Worm (Caenorhabditis elegans) whole organism, early embryonic: ENCODE measurements around the gene F53C3.11.

Experiments
- B0310.2 ChIP-seq: sonication (generic microtip); optimal IDR thresholded peaks from 2 replicates; lab custom pipeline; 2016; ENCODE audit warnings: mild to moderate bottlenecking, missing genetic modification characterization, missing compliant biosample characterization
- F13C5.2 ChIP-seq: sonication (generic microtip); optimal IDR thresholded peaks from 2 replicates; lab custom pipeline; 2017; ENCODE audit warnings: mild to moderate bottlenecking, missing genetic modification characterization, inconsistent platforms, missing compliant biosample characterization
- aly-1 ChIP-seq: sonication (generic microtip); optimal IDR thresholded peaks from 2 replicates; lab custom pipeline; 2016; ENCODE audit warnings: missing genetic modification characterization, missing compliant biosample characterization
- ama-1 ChIP-seq: fragments of 150-350 bp; optimal IDR thresholded peaks from 2 replicates; lab custom pipeline; 2014
- ceh-13 ChIP-seq: fragments of 200-800 bp; sonication (Bioruptor generic); optimal IDR thresholded peaks from 2 replicates; lab custom pipeline; 2018; ENCODE audit warnings: mild to moderate bottlenecking, missing genetic modification characterization, missing compliant biosample characterization
- ceh-36 ChIP-seq: sonication (generic microtip); optimal IDR thresholded peaks from 2 replicates; lab custom pipeline; 2016; ENCODE audit warnings: missing genetic modification characterization, inconsistent platforms, missing compliant biosample characterization
- ets-7 ChIP-seq: sonication (generic microtip); optimal IDR thresholded peaks from 2 replicates; lab custom pipeline; 2016; ENCODE audit warnings: missing genotype, missing genetic modification characterization, missing compliant biosample characterization
- flt-1 ChIP-seq: fragments of 200-800 bp; sonication (Bioruptor generic); IDR thresholded peaks from 2 replicates; pipeline ENCODE4 v1.3.6; 2022; ENCODE audit warnings: missing genetic modification characterization, missing compliant biosample characterization
- hmbx-1 ChIP-seq: sonication (generic microtip); optimal IDR thresholded peaks from 2 replicates; lab custom pipeline; 2016; ENCODE audit warnings: mild to moderate bottlenecking, missing genetic modification characterization, missing compliant biosample characterization
- hmg-4 ChIP-seq: fragments of 200-800 bp; sonication (Bioruptor generic); optimal IDR thresholded peaks from 2 replicates; lab custom pipeline; 2018; ENCODE audit warnings: mild to moderate bottlenecking, missing genetic modification characterization, missing compliant biosample characterization
- hnd-1 ChIP-seq: sonication (generic microtip); optimal IDR thresholded peaks from 2 replicates; lab custom pipeline; 2016; ENCODE audit warnings: missing genetic modification characterization, missing compliant biosample characterization
- pes-1 ChIP-seq: fragments of 200-800 bp; sonication (Bioruptor generic); IDR thresholded peaks from 2 replicates; pipeline ENCODE4 v1.3.6; 2022; ENCODE audit warnings: missing genetic modification reagents, missing genetic modification characterization, missing compliant biosample characterization
- scrt-1 ChIP-seq: fragments of 200-800 bp; sonication (Bioruptor generic); IDR thresholded peaks from 2 replicates; pipeline ENCODE4 v1.3.6; 2022; ENCODE audit warnings: missing genetic modification characterization, missing compliant biosample characterization
- sea-1 ChIP-seq: fragments of 200-800 bp; sonication (Bioruptor generic); conservative IDR thresholded peaks from 2 replicates; pipeline ENCODE4 v1.3.6; 2022; ENCODE audit warnings: missing genetic modification characterization, missing compliant biosample characterization
- tbx-11 ChIP-seq: fragments of 200-800 bp; sonication (Bioruptor generic); IDR thresholded peaks from 2 replicates; pipeline ENCODE4 v1.3.6; 2022; ENCODE audit warnings: missing genetic modification characterization, missing compliant biosample characterization
- tbx-37 ChIP-seq: fragments of 200-800 bp; sonication (Bioruptor generic); conservative IDR thresholded peaks from 2 replicates; pipeline ENCODE4 v1.3.6; 2022; ENCODE audit warnings: missing genetic modification reagents, missing genetic modification characterization, missing compliant biosample characterization
- tra-4 ChIP-seq: sonication (generic microtip); optimal IDR thresholded peaks from 2 replicates; lab custom pipeline; 2017; ENCODE audit warnings: missing genetic modification characterization, missing compliant biosample characterization

F53C3.11 gene

DNA sequence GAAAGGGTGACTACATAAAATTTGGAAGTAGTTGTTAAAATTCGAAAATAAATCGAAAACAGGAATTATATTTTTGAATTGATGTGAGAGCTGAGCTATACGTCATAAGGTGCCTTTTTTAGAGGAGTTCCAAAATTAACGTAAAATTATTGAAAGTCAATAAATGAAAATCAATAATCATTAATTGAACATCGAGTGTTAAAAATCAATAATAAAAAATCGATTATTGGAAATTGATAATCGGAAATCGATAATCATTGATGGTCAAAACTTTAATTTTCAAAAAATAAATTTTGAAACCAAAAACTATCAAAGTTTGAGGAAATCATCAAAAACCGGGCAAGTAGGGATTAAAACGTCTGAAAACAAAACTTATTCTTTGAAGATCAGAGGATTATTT lies 7.2 kb upstream of the F53C3.11 start:
- TF ChIP-seq hmbx-1 (no peak), tra-4 (tag; lab: Kevin White, UChicago) (no peak), ceh-13 (GFP tag; lab: Kevin White, UChicago) (no peak), scrt-1 (GFP tag; lab: Robert Waterston, UW) (no peak), ceh-36 (no peak), hnd-1 (no peak), ets-7 (tag; lab: Kevin White, UChicago) (no peak), F13C5.2 (tag; lab: Kevin White, UChicago) (no peak), hmg-4 (GFP tag; lab: Kevin White, UChicago) (no peak), sea-1 (GFP tag; lab: Robert Waterston, UW) (no peak), flt-1 (GFP tag; lab: Robert Waterston, UW) (no peak), B0310.2 (no peak), pes-1 (GFP tag; lab: Robert Waterston, UW) (no peak), ama-1 (lab: Kevin White, UChicago) (no peak), tbx-11 (GFP tag; lab: Robert Waterston, UW) (no peak), tbx-37 (no peak)

DNA sequence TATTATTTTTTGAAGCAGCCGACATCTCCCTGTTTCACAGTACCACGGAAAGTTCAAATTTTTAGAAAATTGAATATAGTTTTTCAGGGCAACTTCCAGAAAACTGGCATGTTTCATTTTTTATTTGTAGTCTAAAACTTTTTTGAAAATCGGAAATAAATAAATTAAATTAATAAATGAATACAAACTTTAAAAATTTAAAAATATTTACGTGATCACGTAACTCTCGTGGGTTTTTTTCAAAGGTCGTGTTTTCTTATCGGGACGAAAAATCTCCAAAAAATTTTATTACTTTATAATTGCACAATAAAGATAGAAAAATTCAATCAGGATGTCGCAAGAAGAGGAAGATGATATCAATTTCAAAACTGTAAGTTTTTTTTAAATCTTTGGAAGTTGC lies 5.2 kb upstream of the F53C3.11 start, which contains the start of gene F53C3.1:
F53C3.1 (plus strand) TSS at position 301 of the 400 bp plus-strand sequence.
- TF ChIP-seq F13C5.2 (tag; lab: Kevin White, UChicago) (no peak), ceh-36 (no peak), pes-1 (GFP tag; lab: Robert Waterston, UW) (no peak), ceh-13 (GFP tag; lab: Kevin White, UChicago) (no peak), hmg-4 (GFP tag; lab: Kevin White, UChicago) (no peak), tbx-37 (no peak), flt-1 (GFP tag; lab: Robert Waterston, UW) (no peak), hnd-1 (no peak), ets-7 (tag; lab: Kevin White, UChicago) (no peak), aly-1 (tag; lab: Kevin White, UChicago) (no peak), sea-1 (GFP tag; lab: Robert Waterston, UW) (no peak), tra-4 (tag; lab: Kevin White, UChicago) (no peak), tbx-11 (GFP tag; lab: Robert Waterston, UW) (no peak), hmbx-1 (no peak), ama-1 (lab: Kevin White, UChicago) (no peak), B0310.2 (no peak), scrt-1 (GFP tag; lab: Robert Waterston, UW) (no peak)

DNA sequence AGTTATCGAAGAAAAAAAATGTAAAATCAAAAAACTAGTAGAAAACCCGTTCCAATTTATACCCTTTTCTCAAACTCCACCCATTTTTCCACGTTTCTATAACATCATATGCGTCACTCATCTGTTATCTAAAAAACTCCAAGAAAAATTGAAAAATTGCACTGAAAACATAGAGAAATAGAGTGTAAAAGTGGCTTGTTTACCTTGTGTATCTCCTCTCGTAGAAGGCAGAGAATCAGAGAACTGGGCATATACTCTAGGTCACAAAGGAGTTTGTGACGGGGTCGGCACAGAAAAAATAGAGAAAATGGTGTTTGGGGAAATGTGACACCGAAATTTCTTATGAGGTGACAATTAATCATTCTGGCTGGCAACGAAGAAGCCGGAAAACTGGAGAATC lies 4.8 kb upstream of the F53C3.11 start:
- TF ChIP-seq tra-4 (tag; lab: Kevin White, UChicago) (no peak), aly-1 (tag; lab: Kevin White, UChicago) (no peak), tbx-11 (GFP tag; lab: Robert Waterston, UW) (no peak), hmg-4 (GFP tag; lab: Kevin White, UChicago) (no peak), scrt-1 (GFP tag; lab: Robert Waterston, UW) (no peak), sea-1 (GFP tag; lab: Robert Waterston, UW) (no peak), ama-1 (lab: Kevin White, UChicago) (no peak), tbx-37 (no peak), flt-1 (GFP tag; lab: Robert Waterston, UW) (no peak), F13C5.2 (tag; lab: Kevin White, UChicago) (no peak), B0310.2 (no peak), ceh-13 (GFP tag; lab: Kevin White, UChicago) (no peak), pes-1 (GFP tag; lab: Robert Waterston, UW) (no peak), ceh-36 (no peak), hmbx-1 (no peak)

DNA sequence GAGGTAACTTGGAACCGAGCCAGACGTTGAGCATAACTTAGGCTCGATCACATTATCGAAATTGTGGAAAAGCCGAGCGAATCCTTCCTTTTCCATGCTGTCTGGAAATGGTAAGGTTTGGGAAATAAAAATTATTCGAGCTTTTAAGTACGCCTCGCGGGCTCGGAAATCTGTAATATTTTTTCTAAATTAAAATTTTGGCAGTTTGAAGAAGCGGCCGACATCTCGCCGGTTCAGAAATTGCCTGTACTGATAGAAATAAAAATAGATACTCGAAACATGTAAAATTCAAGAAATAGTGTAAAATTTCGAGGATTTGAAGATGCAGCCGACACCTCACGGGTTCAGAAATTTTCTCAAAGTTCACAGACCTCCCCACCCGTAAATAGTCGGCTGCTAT lies 4.2 kb upstream of the F53C3.11 start, which contains the start of gene bcmo-2:
bcmo-2 (minus strand) TSS at position 101 of the 400 bp plus-strand sequence.
- TF ChIP-seq pes-1 (GFP tag; lab: Robert Waterston, UW) (no peak), ama-1 (lab: Kevin White, UChicago) (no peak), scrt-1 (GFP tag; lab: Robert Waterston, UW) (no peak), B0310.2 (no peak), sea-1 (GFP tag; lab: Robert Waterston, UW) (no peak), hnd-1 (no peak), aly-1 (tag; lab: Kevin White, UChicago) (no peak), flt-1 (GFP tag; lab: Robert Waterston, UW) (no peak), hmbx-1 (no peak), hmg-4 (GFP tag; lab: Kevin White, UChicago) (no peak), tbx-37 (no peak), tra-4 (tag; lab: Kevin White, UChicago) (no peak), F13C5.2 (tag; lab: Kevin White, UChicago) (no peak), tbx-11 (GFP tag; lab: Robert Waterston, UW) (no peak), ceh-13 (GFP tag; lab: Kevin White, UChicago) (no peak), ets-7 (tag; lab: Kevin White, UChicago) (no peak)

DNA sequence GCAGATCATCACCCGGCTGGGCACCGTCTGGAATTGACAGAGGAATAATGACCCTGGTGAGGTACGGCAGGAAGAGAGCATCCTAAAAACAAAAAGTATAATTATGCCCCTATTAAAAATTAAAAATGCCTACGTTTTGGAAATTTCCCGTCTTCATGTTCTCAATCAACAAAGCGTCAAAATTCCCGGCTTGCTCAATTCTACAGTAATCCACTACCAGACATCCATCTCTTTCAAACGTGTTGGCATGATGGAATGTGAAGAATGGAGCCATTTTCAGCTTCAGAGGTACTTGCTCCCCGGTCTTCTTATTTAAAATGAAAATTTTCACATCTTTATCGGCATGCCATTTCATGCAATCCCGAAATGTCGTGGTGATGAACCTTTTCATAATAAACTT lies 2.8 kb upstream of the F53C3.11 start:
- TF ChIP-seq sea-1 (GFP tag; lab: Robert Waterston, UW) = no peak
- no peak for TF ChIP-seq tra-4 (tag; lab: Kevin White, UChicago)
- no peak for TF ChIP-seq hnd-1
- TF ChIP-seq F13C5.2 (tag; lab: Kevin White, UChicago) = no peak
- no peak for TF ChIP-seq ama-1 (lab: Kevin White, UChicago)
- no peak for TF ChIP-seq scrt-1 (GFP tag; lab: Robert Waterston, UW)
- TF ChIP-seq ceh-13 (GFP tag; lab: Kevin White, UChicago) = no peak
- TF ChIP-seq ceh-36 = no peak
- TF ChIP-seq aly-1 (tag; lab: Kevin White, UChicago) = no peak
- TF ChIP-seq B0310.2 = no peak
- TF ChIP-seq flt-1 (GFP tag; lab: Robert Waterston, UW) = no peak
- TF ChIP-seq ets-7 (tag; lab: Kevin White, UChicago) = no peak
- no peak for TF ChIP-seq tbx-37
- TF ChIP-seq tbx-11 (GFP tag; lab: Robert Waterston, UW) = no peak
- no peak for TF ChIP-seq hmbx-1
- TF ChIP-seq hmg-4 (GFP tag; lab: Kevin White, UChicago) = no peak
- TF ChIP-seq pes-1 (GFP tag; lab: Robert Waterston, UW) = no peak

DNA sequence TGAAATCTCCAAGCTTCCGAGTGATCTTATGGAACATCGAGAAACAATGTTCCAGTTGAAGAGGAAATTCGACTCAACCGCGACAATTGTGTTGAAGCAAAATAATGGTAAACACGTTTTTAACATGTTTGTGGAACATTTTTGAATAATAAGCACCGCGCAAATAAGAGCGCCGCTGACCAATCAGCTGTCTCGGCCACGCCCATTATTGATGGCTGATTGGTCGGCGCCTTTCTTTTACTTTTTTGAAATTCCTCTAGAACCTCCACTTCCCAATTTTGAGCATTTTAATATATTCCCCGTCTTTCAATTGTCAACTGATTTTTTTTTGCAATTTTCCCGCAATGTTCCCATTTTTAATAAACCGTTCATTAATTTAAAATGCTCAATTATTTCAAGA lies 1.6 kb upstream of the F53C3.11 start:
- TF ChIP-seq F13C5.2 (tag; lab: Kevin White, UChicago) (no peak), aly-1 (tag; lab: Kevin White, UChicago) (no peak), hmg-4 (GFP tag; lab: Kevin White, UChicago) (no peak), ceh-13 (GFP tag; lab: Kevin White, UChicago) (no peak), pes-1 (GFP tag; lab: Robert Waterston, UW) (no peak), sea-1 (GFP tag; lab: Robert Waterston, UW) (no peak), flt-1 (GFP tag; lab: Robert Waterston, UW) (no peak), hmbx-1 (no peak), tbx-37 (no peak), tra-4 (tag; lab: Kevin White, UChicago) (no peak), hnd-1 (no peak), scrt-1 (GFP tag; lab: Robert Waterston, UW) (no peak), B0310.2 (no peak), ets-7 (tag; lab: Kevin White, UChicago) (no peak), ama-1 (lab: Kevin White, UChicago) (no peak), ceh-36 (no peak), tbx-11 (GFP tag; lab: Robert Waterston, UW) (no peak)
